Worm (Caenorhabditis elegans) whole organism, L2 larva: ENCODE data around the gene acox-1.5.

ENCODE experiments used
- C34F6.9 ChIP-seq: fragments of 150-350 bp; optimal IDR thresholded peaks from 2 replicates; lab custom pipeline; 2014; ENCODE audit warnings: missing biosample characterization, missing genetic modification characterization
- F13H6.1 ChIP-seq: sonication (generic microtip); optimal IDR thresholded peaks from 2 replicates; lab custom pipeline; 2016; ENCODE audit warnings: missing genetic modification characterization, missing compliant biosample characterization
- R02D3.7 ChIP-seq: fragments of 150-350 bp; optimal IDR thresholded peaks from 2 replicates; lab custom pipeline; 2014; ENCODE audit warnings: missing biosample characterization, missing genetic modification characterization
- Y55F3AM.14 ChIP-seq: fragments of 200-800 bp; sonication (Bioruptor generic); optimal IDR thresholded peaks from 2 replicates; lab custom pipeline; 2018; ENCODE audit warnings: mild to moderate bottlenecking, missing genetic modification characterization, missing compliant biosample characterization
- ZK546.5 ChIP-seq: sonication (generic microtip); optimal IDR thresholded peaks from 2 replicates; lab custom pipeline; 2017; ENCODE audit warnings: missing biosample characterization, missing genetic modification characterization
- alr-1 ChIP-seq: fragments of 150-350 bp; optimal IDR thresholded peaks from 2 replicates; lab custom pipeline; 2014; ENCODE audit warnings: missing biosample characterization, missing genetic modification characterization
- blmp-1 ChIP-seq: sonication (generic microtip); optimal IDR thresholded peaks from 2 replicates; lab custom pipeline; 2017; ENCODE audit warnings: missing genetic modification characterization, mild to moderate bottlenecking, missing compliant biosample characterization, antibody characterized with exemption, moderate library complexity; ENCODE audit not compliant: insufficient read depth
- ceh-16 ChIP-seq: fragments of 150-350 bp; optimal IDR thresholded peaks from 2 replicates; lab custom pipeline; 2014; ENCODE audit warnings: missing biosample characterization, missing genetic modification characterization
- ceh-82 ChIP-seq: fragments of 150-350 bp; optimal IDR thresholded peaks from 2 replicates; lab custom pipeline; 2014; ENCODE audit warnings: missing biosample characterization, missing genetic modification characterization
- crh-2 ChIP-seq: sonication (generic microtip); optimal IDR thresholded peaks from 2 replicates; lab custom pipeline; 2017; ENCODE audit warnings: missing biosample characterization, missing genetic modification characterization
- elt-1 ChIP-seq: fragments of 150-350 bp; optimal IDR thresholded peaks from 2 replicates; lab custom pipeline; 2014; ENCODE audit warnings: missing biosample characterization, missing genetic modification characterization
- elt-3 ChIP-seq: sonication (generic microtip); optimal IDR thresholded peaks from 2 replicates; lab custom pipeline; 2017; ENCODE audit warnings: missing biosample characterization, missing genetic modification characterization
- fos-1 ChIP-seq: fragments of 150-350 bp; optimal IDR thresholded peaks from 2 replicates; lab custom pipeline; 2014; ENCODE audit warnings: missing biosample characterization, missing genetic modification characterization
- gmeb-1 ChIP-seq: fragments of 150-350 bp; optimal IDR thresholded peaks from 2 replicates; lab custom pipeline; 2014; ENCODE audit warnings: missing biosample characterization, missing genetic modification characterization
- mbf-1 ChIP-seq: sonication (generic microtip); optimal IDR thresholded peaks from 2 replicates; lab custom pipeline; 2017; ENCODE audit warnings: missing biosample characterization, missing genetic modification characterization
- mdl-1 ChIP-seq, 2 experiments: fragments of 150-350 bp in 1 of 2; sonication (generic microtip) in 1 of 2; optimal IDR thresholded peaks; 2 replicates each; lab custom pipeline; 2017; ENCODE audit warnings: missing biosample characterization in 2 of 2, missing genetic modification characterization in 2 of 2
- nhr-11 ChIP-seq: fragments of 150-350 bp; optimal IDR thresholded peaks from 2 replicates; lab custom pipeline; 2014; ENCODE audit warnings: missing biosample characterization, missing genetic modification characterization
- nhr-12 ChIP-seq: fragments of 150-350 bp; optimal IDR thresholded peaks from 2 replicates; lab custom pipeline; 2014; ENCODE audit warnings: missing biosample characterization, missing genetic modification characterization
- nhr-21 ChIP-seq: fragments of 150-350 bp; optimal IDR thresholded peaks from 2 replicates; lab custom pipeline; 2014; ENCODE audit warnings: missing biosample characterization, missing genetic modification characterization
- nhr-23 ChIP-seq: fragments of 150-350 bp; optimal IDR thresholded peaks from 2 replicates; lab custom pipeline; 2014; ENCODE audit warnings: missing biosample characterization, missing genetic modification reagents, missing genetic modification characterization
- nhr-237 ChIP-seq: fragments of 150-350 bp; optimal IDR thresholded peaks from 2 replicates; lab custom pipeline; 2014; ENCODE audit warnings: missing biosample characterization, missing genetic modification characterization
- nhr-6 ChIP-seq: fragments of 150-350 bp; optimal IDR thresholded peaks from 2 replicates; lab custom pipeline; 2014; ENCODE audit warnings: missing biosample characterization, missing genetic modification characterization
- nhr-77 ChIP-seq: fragments of 150-350 bp; optimal IDR thresholded peaks from 2 replicates; lab custom pipeline; 2014; ENCODE audit warnings: missing biosample characterization, missing genetic modification characterization
- peb-1 ChIP-seq: fragments of 150-350 bp; optimal IDR thresholded peaks from 2 replicates; lab custom pipeline; 2014; ENCODE audit warnings: missing biosample characterization, missing genetic modification characterization
- skn-1 ChIP-seq: sonication (generic microtip); optimal IDR thresholded peaks from 2 replicates; lab custom pipeline; 2017; ENCODE audit warnings: missing biosample characterization, missing genetic modification characterization
- sma-3 ChIP-seq: sonication (generic microtip); optimal IDR thresholded peaks from 2 replicates; lab custom pipeline; 2016; ENCODE audit warnings: missing genetic modification reagents, missing genetic modification characterization, missing compliant biosample characterization
- sma-9 ChIP-seq, 2 experiments: fragments of 150-350 bp in 1 of 2; sonication (generic microtip) in 1 of 2; optimal IDR thresholded peaks; 2 replicates each; lab custom pipeline; 2014 to 2016; ENCODE audit warnings: missing genetic modification characterization in 2 of 2, mild to moderate bottlenecking in 1 of 2, missing biosample characterization in 1 of 2, missing compliant biosample characterization in 1 of 2, missing genetic modification reagents in 1 of 2, moderate library complexity in 1 of 2
- snpc-4 ChIP-seq: fragments of 150-350 bp; optimal IDR thresholded peaks from 2 replicates; lab custom pipeline; 2014; ENCODE audit warnings: missing biosample characterization, missing genetic modification characterization
- unc-55 ChIP-seq: fragments of 150-350 bp; sonication (generic microtip); optimal IDR thresholded peaks from 3 replicates; lab custom pipeline; 2014; ENCODE audit warnings: missing biosample characterization, missing genetic modification reagents, missing genetic modification characterization
- unc-62 ChIP-seq: fragments of 150-350 bp; optimal IDR thresholded peaks from 2 replicates; lab custom pipeline; 2014; ENCODE audit warnings: missing biosample characterization, missing genetic modification reagents, missing genetic modification characterization
- zag-1 ChIP-seq: fragments of 150-350 bp; optimal IDR thresholded peaks from 2 replicates; lab custom pipeline; 2014; ENCODE audit warnings: missing biosample characterization, missing genetic modification characterization
- ztf-1 ChIP-seq: fragments of 200-800 bp; sonication (Bioruptor generic); conservative IDR thresholded peaks from 2 replicates; pipeline ENCODE4 v1.3.6; 2022; ENCODE audit warnings: missing genetic modification characterization, missing compliant biosample characterization
- ztf-11 ChIP-seq: sonication (generic microtip); optimal IDR thresholded peaks from 2 replicates; lab custom pipeline; 2017; ENCODE audit warnings: missing biosample characterization, missing genetic modification characterization
- ztf-4 ChIP-seq: fragments of 150-350 bp; optimal IDR thresholded peaks from 2 replicates; lab custom pipeline; 2014; ENCODE audit warnings: missing biosample characterization, missing genetic modification characterization

The acox-1.5 gene

DNA sequence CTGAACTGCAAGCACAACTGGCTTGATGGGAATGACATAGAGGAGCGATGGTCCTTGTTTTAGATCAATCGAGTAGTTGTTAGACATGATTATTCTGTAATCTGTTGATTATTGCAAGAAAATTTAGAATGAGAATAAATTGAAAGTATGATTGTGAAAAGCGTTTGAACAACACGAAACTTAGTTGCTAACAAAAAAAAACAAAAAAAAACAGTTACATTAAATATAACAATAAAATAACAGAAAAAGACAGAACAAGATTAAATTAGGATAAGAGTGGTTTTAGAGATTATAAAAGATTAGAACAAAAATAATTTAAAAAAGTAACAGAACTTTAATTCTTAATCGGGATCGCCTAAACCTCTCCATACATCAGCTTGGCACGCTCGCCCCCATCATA, 28.8 kb downstream of the acox-1.5 start, which contains the start of gene C48B4.9:
Gene C48B4.9, minus strand, starts transcription at position 101 of the 400 bp plus-strand sequence.
- TF ChIP-seq ceh-16 (tag; lab: Kevin White, UChicago) = no peak
- TF ChIP-seq C34F6.9 = no peak
- no peak for TF ChIP-seq nhr-12 (tag; lab: Kevin White, UChicago)
- no peak for TF ChIP-seq nhr-21 (tag; lab: Kevin White, UChicago)
- TF ChIP-seq fos-1 (tag; lab: Kevin White, UChicago) = no peak
- TF ChIP-seq zag-1 (tag; lab: Kevin White, UChicago) = no peak

DNA sequence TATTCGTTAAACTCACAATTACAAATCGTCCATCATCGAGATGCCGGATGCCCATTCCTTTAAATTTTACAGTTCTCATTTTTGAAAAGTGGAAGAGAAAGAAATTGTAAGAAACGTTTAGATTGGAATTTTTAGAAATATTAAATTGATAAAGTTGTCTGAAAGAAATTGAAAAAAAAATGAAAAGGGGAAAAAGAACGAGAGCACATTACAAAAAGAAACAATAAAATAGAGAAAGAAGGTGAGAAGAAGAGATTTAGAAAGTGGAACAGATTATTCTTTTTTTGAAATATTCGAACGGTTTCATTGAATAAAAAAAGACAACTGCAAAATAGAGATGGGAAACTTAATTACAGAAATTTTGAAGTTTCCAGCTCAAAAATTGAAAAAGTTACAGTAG, 30.8 kb downstream of the acox-1.5 start, which contains the start of gene C48B4.8:
Gene C48B4.8, minus strand, starts transcription at position 101 of the 400 bp plus-strand sequence.
- TF ChIP-seq F13H6.1 (tag; lab: Kevin White, UChicago) (no peak), Y55F3AM.14 (GFP tag; lab: Kevin White, UChicago) (no peak), nhr-77 (no peak), ztf-11 (no peak), mbf-1 (tag; lab: Kevin White, UChicago) (no peak), peb-1 (tag; lab: Kevin White, UChicago) (no peak), skn-1 (no peak), elt-1 (tag; lab: Kevin White, UChicago) (no peak), sma-9 (GFP tag; optimal IDR thresholded peaks at IDR 0.05; lab: Kevin White, UChicago) (no peak), sma-9 (tag; optimal IDR thresholded peaks at IDR 0.05; lab: Kevin White, UChicago) (no peak), zag-1 (tag; lab: Kevin White, UChicago) (no peak), nhr-6 (no peak), nhr-23 (no peak), nhr-11 (tag; lab: Kevin White, UChicago) (no peak), ceh-82 (tag; lab: Kevin White, UChicago) (no peak), R02D3.7 (tag; lab: Kevin White, UChicago) (no peak), ztf-4 (no peak)

DNA sequence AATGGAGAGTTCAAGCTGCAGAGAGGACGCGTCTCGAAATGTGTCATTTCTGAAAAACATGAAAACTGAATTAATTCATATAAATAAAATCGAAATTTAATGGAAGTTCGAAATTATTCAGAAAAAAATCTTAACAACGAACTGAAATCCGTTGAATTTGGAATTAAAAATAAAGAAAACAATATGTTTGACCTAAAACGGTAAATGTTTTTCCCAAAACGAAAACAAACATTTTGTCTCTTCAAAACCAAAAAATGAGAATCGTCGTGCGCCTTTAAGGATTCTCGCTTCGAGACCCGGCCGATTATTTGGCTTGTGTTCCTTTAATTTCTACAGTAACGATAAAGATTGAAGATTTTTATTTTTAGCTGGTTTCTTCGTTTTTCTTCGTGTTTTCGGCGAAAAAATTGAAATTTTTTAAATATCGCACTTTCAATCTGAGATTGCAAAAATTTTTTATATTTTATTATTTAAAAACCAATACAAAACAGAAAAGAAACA, 32.6 kb downstream of the acox-1.5 start, which contains the start of gene C48B4.7:
Gene C48B4.7, minus strand, starts transcription at position 51 of the 501 bp plus-strand sequence.
- no peak for TF ChIP-seq unc-55 (GFP tag; lab: Kevin White, UChicago)
- no peak for TF ChIP-seq ceh-16 (tag; lab: Kevin White, UChicago)
- TF ChIP-seq F13H6.1 (tag; lab: Kevin White, UChicago) = no peak
- TF ChIP-seq nhr-11 (tag; lab: Kevin White, UChicago) = no peak
- TF ChIP-seq zag-1 (tag; lab: Kevin White, UChicago) = no peak
- TF ChIP-seq alr-1 (tag; lab: Kevin White, UChicago) = no peak
- no peak for TF ChIP-seq nhr-237
- TF ChIP-seq ztf-11 = no peak
- no peak for TF ChIP-seq sma-9 (GFP tag; optimal IDR thresholded peaks at IDR 0.05; lab: Kevin White, UChicago)
- TF ChIP-seq sma-9 (tag; optimal IDR thresholded peaks at IDR 0.05; lab: Kevin White, UChicago) = no peak
- no peak for TF ChIP-seq ZK546.5 (tag; lab: Kevin White, UChicago)
- no peak for TF ChIP-seq elt-3
- TF ChIP-seq sma-3 (GFP tag; lab: Kevin White, UChicago) = no peak

DNA sequence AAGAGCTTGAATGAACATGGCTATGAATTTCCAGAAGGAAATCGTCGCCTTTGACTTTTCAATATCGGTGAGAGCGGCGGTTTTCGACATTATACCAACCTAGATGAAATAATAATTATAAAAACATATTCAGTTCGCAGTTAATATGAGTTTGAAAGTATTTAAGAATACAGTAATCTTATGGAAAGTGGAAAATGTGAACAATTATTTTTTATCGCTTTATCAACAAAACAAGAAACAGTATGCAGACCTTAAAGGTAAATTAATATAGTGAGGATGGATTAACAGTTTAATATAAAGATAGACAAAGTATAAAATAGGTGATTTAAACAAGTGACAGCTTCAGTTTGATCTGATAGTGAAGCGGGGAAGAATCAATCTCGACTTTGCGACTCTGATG, 33.5 kb downstream of the acox-1.5 start, which contains the start of gene C48B4.6:
Gene C48B4.6, minus strand, starts transcription at position 101 of the 400 bp plus-strand sequence.
- TF ChIP-seq ceh-82 (tag; lab: Kevin White, UChicago) (no peak), ztf-1 (GFP tag; lab: Robert Waterston, UW) (no peak), F13H6.1 (tag; lab: Kevin White, UChicago) (no peak), sma-3 (GFP tag; lab: Kevin White, UChicago) (no peak), mdl-1 (tag; optimal IDR thresholded peaks at IDR 0.05; lab: Kevin White, UChicago) (no peak), snpc-4 (no peak), unc-55 (GFP tag; lab: Kevin White, UChicago) (no peak), unc-62 (no peak), crh-2 (tag; lab: Kevin White, UChicago) (no peak), nhr-12 (tag; lab: Kevin White, UChicago) (no peak), skn-1 (no peak), ztf-4 (no peak), nhr-21 (tag; lab: Kevin White, UChicago) (no peak), ztf-11 (no peak), gmeb-1 (no peak), C34F6.9 (no peak)

DNA sequence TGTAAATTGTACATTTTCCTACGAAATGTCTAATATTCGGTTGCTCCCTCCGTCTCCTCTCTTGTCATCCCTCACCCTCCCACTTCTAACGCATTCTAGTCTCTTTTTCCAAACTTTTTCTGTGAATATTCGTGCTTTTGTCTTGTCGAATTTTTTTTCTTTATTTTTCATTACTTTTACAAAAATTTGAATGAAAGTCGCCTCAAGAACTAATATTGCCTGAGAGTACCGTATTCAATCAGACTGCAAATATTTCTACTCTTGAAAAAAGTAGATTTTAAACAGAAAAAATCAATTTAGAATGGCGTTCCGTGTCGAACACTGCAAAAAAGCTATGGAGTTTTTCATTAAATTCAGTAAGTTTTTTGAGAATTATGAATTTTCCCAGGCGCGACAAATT, 35.7 kb downstream of the acox-1.5 start, which contains the start of gene ZK1098.11:
Gene ZK1098.11, plus strand, starts transcription at position 301 of the 400 bp plus-strand sequence.
- TF ChIP-seq unc-62 (no peak), mbf-1 (tag; lab: Kevin White, UChicago) (no peak), elt-3 (no peak), nhr-12 (tag; lab: Kevin White, UChicago) (no peak), skn-1 (no peak), nhr-11 (tag; lab: Kevin White, UChicago) (no peak), ztf-11 (no peak), blmp-1 (tag; lab: Kevin White, UChicago) (no peak), crh-2 (tag; lab: Kevin White, UChicago) (no peak)
